Fruit fly (Drosophila melanogaster) whole organism, embryonic: ENCODE data around the gene CG10089.

Experiments used
- CG12769 ChIP-seq: fragments of 200-800 bp; sonication (Bioruptor generic); optimal IDR thresholded peaks from 2 replicates; lab custom pipeline; 2019; ENCODE audit warnings: missing biosample characterization, mild to moderate bottlenecking, missing genetic modification characterization, moderate library complexity
- CG1792 ChIP-seq: fragments of 200-800 bp; sonication (Bioruptor generic); optimal IDR thresholded peaks from 2 replicates; lab custom pipeline; 2016; ENCODE audit warnings: missing biosample characterization, missing genetic modification characterization
- CG34376 ChIP-seq: fragments of 200-800 bp; sonication (Bioruptor generic); optimal IDR thresholded peaks from 2 replicates; lab custom pipeline; 2018; ENCODE audit warnings: missing biosample characterization, mild to moderate bottlenecking, missing genetic modification characterization
- CG8089 ChIP-seq: fragments of 200-800 bp; sonication (Bioruptor generic); optimal IDR thresholded peaks from 3 replicates; lab custom pipeline; 2016; ENCODE audit warnings: missing biosample characterization, missing genetic modification characterization
- CTCF ChIP-seq: fragments of 200-800 bp; sonication (Bioruptor generic); optimal IDR thresholded peaks from 2 replicates; lab custom pipeline; 2017; ENCODE audit warnings: missing biosample characterization, mild to moderate bottlenecking, missing genetic modification characterization, moderate library complexity
- Neu2 ChIP-seq: fragments of 200-800 bp; sonication (Bioruptor generic); optimal IDR thresholded peaks from 3 replicates; lab custom pipeline; 2016; ENCODE audit warnings: missing biosample characterization, missing genetic modification characterization, borderline replicate concordance
- Oaz ChIP-seq: fragments of 200-800 bp; sonication (Bioruptor generic); IDR thresholded peaks from 2 replicates; pipeline ENCODE4 v1.3.6; 2022; ENCODE audit warnings: missing biosample characterization, missing genetic modification characterization
- Sox102F ChIP-seq: fragments of 200-800 bp; sonication (Bioruptor generic); optimal IDR thresholded peaks from 2 replicates; lab custom pipeline; 2018; ENCODE audit warnings: missing biosample characterization, mild to moderate bottlenecking, missing genetic modification characterization, moderate library complexity
- ci ChIP-seq: fragments of 200-800 bp; sonication (Bioruptor generic); IDR thresholded peaks from 3 replicates; pipeline ENCODE4 v1.3.6; 2022; ENCODE audit warnings: missing biosample characterization, missing genetic modification characterization
- fd96Cb ChIP-seq: fragments of 200-800 bp; sonication (Bioruptor generic); optimal IDR thresholded peaks from 2 replicates; lab custom pipeline; 2018; ENCODE audit warnings: missing biosample characterization, mild to moderate bottlenecking, missing genetic modification characterization, moderate library complexity
- mam ChIP-seq: fragments of 200-800 bp; sonication (Bioruptor generic); optimal IDR thresholded peaks from 3 replicates; lab custom pipeline; 2016; ENCODE audit warnings: missing biosample characterization, missing genetic modification characterization
- sd ChIP-seq: fragments of 200-800 bp; sonication (Bioruptor generic); optimal IDR thresholded peaks from 3 replicates; lab custom pipeline; 2018; ENCODE audit warnings: missing biosample characterization, mild to moderate bottlenecking, missing genetic modification characterization, moderate library complexity
- sim ChIP-seq: fragments of 200-800 bp; sonication (Bioruptor generic); IDR thresholded peaks from 2 replicates; pipeline ENCODE4 v1.3.6; 2022; ENCODE audit warnings: missing biosample characterization, missing genetic modification characterization

dm6 chr3L:13435170-13435727 is 39.3 kb downstream of the CG10089 start, which contains the start of gene CG10713:
- no peak for TF ChIP-seq Neu2 (GFP tag; lab: Kevin White, UChicago)
- TF ChIP-seq CG1792 (GFP tag; lab: Kevin White, UChicago), result no peak
- TF ChIP-seq CG34376 (GFP tag; lab: Kevin White, UChicago), result no peak
- no peak for TF ChIP-seq sim
- no peak for TF ChIP-seq Oaz (GFP tag; lab: Robert Waterston, UW)
- TF ChIP-seq fd96Cb (tag; lab: Kevin White, UChicago), result no peak
- no peak for TF ChIP-seq CG8089 (GFP tag; lab: Kevin White, UChicago)
- no peak for TF ChIP-seq mam
- TF ChIP-seq sd (tag; lab: Kevin White, UChicago), result no peak
- no peak for TF ChIP-seq CTCF
- TF ChIP-seq ci, result 0 out of 3 replicates have a peak, but pooled peaks have one; percentile 8
- TF ChIP-seq CG12769 (tag; lab: Kevin White, UChicago), result no peak
- no peak for TF ChIP-seq Sox102F (GFP tag; lab: Kevin White, UChicago)
